Fruit fly (Drosophila melanogaster) whole organism, wandering third instar larva: ENCODE data around the gene hwt.

ENCODE experiments used
- Abd-B ChIP-seq: fragments of >200 bp; optimal IDR thresholded peaks from 2 replicates; lab custom pipeline; 2017; ENCODE audit warnings: missing biosample characterization, missing genetic modification characterization
- CG32264 ChIP-seq: fragments of 200-800 bp; sonication (Bioruptor generic); optimal IDR thresholded peaks from 2 replicates; lab custom pipeline; 2016; ENCODE audit warnings: missing biosample characterization, missing genetic modification characterization
- CG9705 ChIP-seq: fragments of 200-800 bp; sonication (Bioruptor generic); optimal IDR thresholded peaks from 2 replicates; lab custom pipeline; 2018; ENCODE audit warnings: missing biosample characterization, mild to moderate bottlenecking, missing genetic modification characterization
- CrebA ChIP-seq: fragments of 200-800 bp; sonication (Bioruptor generic); optimal IDR thresholded peaks from 2 replicates; lab custom pipeline; 2016; ENCODE audit warnings: missing biosample characterization, mild to moderate bottlenecking, missing genetic modification characterization, borderline replicate concordance
- Dif ChIP-seq: fragments of 200-275, 200-300 bp; sonication (Bioruptor generic); optimal IDR thresholded peaks from 2 replicates; lab custom pipeline; 2018; ENCODE audit warnings: missing biosample characterization, missing genetic modification characterization; ENCODE audit not compliant: partially characterized antibody
- GATAd ChIP-seq: sonication (Bioruptor generic); optimal IDR thresholded peaks from 2 replicates; lab custom pipeline; 2016; ENCODE audit warnings: missing biosample characterization, missing genetic modification characterization
- HLH106 ChIP-seq: fragments of 200-800 bp; optimal IDR thresholded peaks from 3 replicates; lab custom pipeline; 2019; ENCODE audit warnings: missing biosample characterization, mild to moderate bottlenecking, missing genetic modification characterization, moderate library complexity
- Hr78 ChIP-seq: fragments of >200 bp; optimal IDR thresholded peaks from 2 replicates; lab custom pipeline; 2017; ENCODE audit warnings: missing biosample characterization, missing genetic modification characterization
- Hr83 ChIP-seq: fragments of 200-300 bp; sonication (Bioruptor generic); optimal IDR thresholded peaks from 2 replicates; lab custom pipeline; 2016; ENCODE audit warnings: missing biosample characterization, mild to moderate bottlenecking, missing genetic modification characterization, moderate library complexity; ENCODE audit not compliant: poor library complexity, severe bottlenecking
- Jra ChIP-seq: sonication (Bioruptor generic); optimal IDR thresholded peaks from 2 replicates; lab custom pipeline; 2016; ENCODE audit warnings: missing biosample characterization, missing genetic modification characterization
- Mio ChIP-seq: sonication (Bioruptor generic); optimal IDR thresholded peaks from 2 replicates; lab custom pipeline; 2016; ENCODE audit warnings: missing biosample characterization, missing genetic modification characterization
- Myc ChIP-seq: fragments of >200 bp; optimal IDR thresholded peaks from 2 replicates; lab custom pipeline; 2017
- OdsH ChIP-seq: fragments of 200-800 bp; sonication (Bioruptor generic); optimal IDR thresholded peaks from 2 replicates; lab custom pipeline; 2016; ENCODE audit warnings: missing biosample characterization, mild to moderate bottlenecking, missing genetic modification characterization
- Rel ChIP-seq, 2 experiments: fragments of 200-800 bp; sonication (Bioruptor generic) in 1 of 2; optimal IDR thresholded peaks; 2 replicates in 1 of 2; 3 replicates in 1 of 2; lab custom pipeline; 2016 to 2019; ENCODE audit warnings: mild to moderate bottlenecking in 2 of 2, missing biosample characterization in 2 of 2, missing genetic modification characterization in 2 of 2, moderate library complexity in 1 of 2
- Sp1 ChIP-seq: fragments of 200-800 bp; sonication (Bioruptor generic); optimal IDR thresholded peaks from 3 replicates; lab custom pipeline; 2019; ENCODE audit warnings: missing biosample characterization, mild to moderate bottlenecking, missing genetic modification characterization, moderate library complexity
- br ChIP-seq: fragments of 200-800 bp; sonication (Bioruptor generic); optimal IDR thresholded peaks from 2 replicates; lab custom pipeline; 2016; ENCODE audit warnings: missing biosample characterization, missing genetic modification characterization
- brk ChIP-seq: fragments of 200-800 bp; sonication (Bioruptor generic); optimal IDR thresholded peaks from 2 replicates; lab custom pipeline; 2016; ENCODE audit warnings: missing biosample characterization, mild to moderate bottlenecking, missing genetic modification characterization
- dmrt93B ChIP-seq: fragments of 200-800 bp; sonication (Bioruptor generic); optimal IDR thresholded peaks from 2 replicates; lab custom pipeline; 2018; ENCODE audit warnings: missing biosample characterization, mild to moderate bottlenecking, missing genetic modification characterization
- ey ChIP-seq: fragments of 200-800 bp; sonication (Bioruptor generic); optimal IDR thresholded peaks from 2 replicates; lab custom pipeline; 2016; ENCODE audit warnings: missing biosample characterization, missing genetic modification characterization
- foxo ChIP-seq, 2 experiments: fragments of 200-800 bp; sonication (Bioruptor generic); optimal IDR thresholded peaks; 2 replicates in 1 of 2; 3 replicates in 1 of 2; lab custom pipeline; 2016 to 2017; ENCODE audit warnings: missing biosample characterization in 2 of 2, missing genetic modification characterization in 2 of 2
- fru ChIP-seq: fragments of 200-800 bp; sonication (Bioruptor generic); optimal IDR thresholded peaks from 3 replicates; lab custom pipeline; 2016; ENCODE audit warnings: missing biosample characterization, mild to moderate bottlenecking, missing genetic modification characterization
- h ChIP-seq: fragments of 200-800 bp; sonication (Bioruptor generic); optimal IDR thresholded peaks from 3 replicates; lab custom pipeline; 2016; ENCODE audit warnings: missing biosample characterization, mild to moderate bottlenecking, missing genetic modification characterization
- lola ChIP-seq: fragments of >200 bp; optimal IDR thresholded peaks from 2 replicates; lab custom pipeline; 2017; ENCODE audit warnings: missing biosample characterization, missing genetic modification characterization
- pan ChIP-seq: fragments of >200 bp; optimal IDR thresholded peaks from 2 replicates; lab custom pipeline; 2017
- psq ChIP-seq: fragments of 200-800 bp; sonication (Bioruptor generic); optimal IDR thresholded peaks from 3 replicates; lab custom pipeline; 2017; ENCODE audit warnings: missing biosample characterization, mild to moderate bottlenecking, missing genetic modification characterization, moderate library complexity
- rgr ChIP-seq: fragments of 200-800 bp; sonication (Bioruptor generic); optimal IDR thresholded peaks from 3 replicates; lab custom pipeline; 2016; ENCODE audit warnings: missing biosample characterization, mild to moderate bottlenecking, missing genetic modification characterization
- tai ChIP-seq: sonication (Bioruptor generic); optimal IDR thresholded peaks from 2 replicates; lab custom pipeline; 2016; ENCODE audit warnings: missing biosample characterization, missing genetic modification characterization
- usp ChIP-seq: fragments of >200 bp; optimal IDR thresholded peaks from 2 replicates; lab custom pipeline; 2017; ENCODE audit warnings: missing biosample characterization, missing genetic modification characterization
- woc ChIP-seq: sonication (Bioruptor generic); optimal IDR thresholded peaks from 2 replicates; lab custom pipeline; 2016; ENCODE audit warnings: missing biosample characterization, mild to moderate bottlenecking, missing genetic modification characterization

The hwt gene

dm6 chrX:12507589-12507988 lies 60.7 kb downstream of the hwt start:
- TF ChIP-seq psq (GFP tag; lab: Kevin White, UChicago) (peak; percentile 37), Hr83 (no peak), br (GFP tag; lab: Kevin White, UChicago) (peak; percentile 3), usp (no peak), GATAd (no peak), fru (GFP tag; lab: Kevin White, UChicago) (peak; percentile 73), rgr (peak; percentile 44), foxo (GFP tag; optimal IDR thresholded peaks at IDR 0.05; lab: Kevin White, UChicago) (peak in 1 of 2 experiments; percentile 77), HLH106 (tag; lab: Kevin White, UChicago) (peak; percentile 75), Abd-B (GFP tag; lab: Kevin White, UChicago) (no peak), h (GFP tag; lab: Kevin White, UChicago) (peak; percentile 33), lola (no peak), Sp1 (GFP tag; lab: Kevin White, UChicago) (peak; percentile 70), Dif (GFP tag; lab: Kevin White, UChicago) (no peak), Hr78 (GFP tag; lab: Kevin White, UChicago) (no peak)
- TF ChIP-seq, all 38 proteins: peak for 8

- TF ChIP-seq ey (GFP tag; lab: Kevin White, UChicago), result no peak
- no peak for TF ChIP-seq HLH106 (tag; lab: Kevin White, UChicago)
- TF ChIP-seq CrebA (GFP tag; lab: Kevin White, UChicago), result no peak
- no peak for TF ChIP-seq Hr78 (GFP tag; lab: Kevin White, UChicago)
- no peak for TF ChIP-seq Rel (GFP tag; optimal IDR thresholded peaks at IDR 0.05; lab: Kevin White, UChicago)
- no peak for TF ChIP-seq Rel (tag; optimal IDR thresholded peaks at IDR 0.05; lab: Kevin White, UChicago)
- TF ChIP-seq CG9705 (GFP tag; lab: Kevin White, UChicago), result no peak
- TF ChIP-seq lola, result no peak
- no peak for TF ChIP-seq brk (GFP tag; lab: Kevin White, UChicago)
- TF ChIP-seq Sp1 (GFP tag; lab: Kevin White, UChicago), result no peak
- no peak for TF ChIP-seq GATAd
- TF ChIP-seq br (GFP tag; lab: Kevin White, UChicago), result no peak
- no peak for TF ChIP-seq OdsH (GFP tag; lab: Kevin White, UChicago)
- TF ChIP-seq h (GFP tag; lab: Kevin White, UChicago), result no peak
- TF ChIP-seq Abd-B (GFP tag; lab: Kevin White, UChicago), result no peak
- no peak for TF ChIP-seq woc (GFP tag; lab: Kevin White, UChicago)
- no peak for TF ChIP-seq psq (GFP tag; lab: Kevin White, UChicago)
- TF ChIP-seq Dif (GFP tag; lab: Kevin White, UChicago), result no peak
- TF ChIP-seq tai (GFP tag; lab: Kevin White, UChicago), result no peak
Observed at dm6 chrX:12498101-12498500, 70.2 kb downstream of the hwt start.

DNA sequence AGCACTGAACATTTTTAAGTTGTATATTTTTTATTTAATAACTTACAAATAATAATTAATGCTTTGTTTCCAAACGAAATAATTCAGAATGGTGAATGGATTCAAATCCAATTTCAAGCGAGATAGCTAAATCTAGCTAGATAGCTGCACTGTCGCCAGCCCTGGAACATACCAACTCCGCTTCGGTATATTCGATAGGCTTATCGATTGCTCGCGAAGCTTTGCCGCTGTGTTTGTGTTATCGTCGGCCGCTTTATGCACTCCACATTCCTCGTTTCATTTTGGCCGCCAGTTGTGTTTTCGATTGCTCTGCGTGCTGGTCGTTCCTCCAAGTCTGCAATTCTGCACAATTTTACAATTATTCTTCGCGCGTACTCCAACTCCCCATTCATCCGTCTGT lies 71.3 kb downstream of the hwt start, which contains the start of gene mdu:
Gene mdu, plus strand, starts transcription at position 259 of the 400 bp plus-strand sequence.
- TF ChIP-seq dmrt93B (GFP tag; lab: Kevin White, UChicago) (peak; percentile 34), CrebA (GFP tag; lab: Kevin White, UChicago) (no peak), Mio (GFP tag; lab: Kevin White, UChicago) (no peak), woc (GFP tag; lab: Kevin White, UChicago) (peak; percentile 34), psq (GFP tag; lab: Kevin White, UChicago) (peak; percentile 68), HLH106 (tag; lab: Kevin White, UChicago) (peak; percentile 45), foxo (GFP tag; optimal IDR thresholded peaks at IDR 0.05; lab: Kevin White, UChicago) (peak in 1 of 2 experiments; percentile 19), Myc (peak; percentile 73)

- TF ChIP-seq br (GFP tag; lab: Kevin White, UChicago) (no peak), CG32264 (GFP tag; lab: Kevin White, UChicago) (no peak), ey (GFP tag; lab: Kevin White, UChicago) (no peak), tai (GFP tag; lab: Kevin White, UChicago) (no peak), usp (no peak), CrebA (GFP tag; lab: Kevin White, UChicago) (no peak), fru (GFP tag; lab: Kevin White, UChicago) (no peak), foxo (GFP tag; optimal IDR thresholded peaks at IDR 0.05; lab: Kevin White, UChicago) (no peak), woc (GFP tag; lab: Kevin White, UChicago) (no peak), Abd-B (GFP tag; lab: Kevin White, UChicago) (no peak), pan (no peak), Dif (GFP tag; lab: Kevin White, UChicago) (no peak), CG9705 (GFP tag; lab: Kevin White, UChicago) (no peak), rgr (no peak), Rel (GFP tag; optimal IDR thresholded peaks at IDR 0.05; lab: Kevin White, UChicago) (no peak), Rel (tag; optimal IDR thresholded peaks at IDR 0.05; lab: Kevin White, UChicago) (no peak), Hr78 (GFP tag; lab: Kevin White, UChicago) (no peak), Jra (no peak), h (GFP tag; lab: Kevin White, UChicago) (no peak), Myc (no peak)
- TF ChIP-seq, all 38 proteins: peak for 0
Observed at dm6 chrX:12496497-12496896, 71.8 kb downstream of the hwt start, which contains the start of gene Mks1. Gene Mks1, minus strand, starts transcription at chrX:12496597.
